Worm (Caenorhabditis elegans) whole organism, late embryonic: ENCODE measurements around the gene srh-15.

Experiments
- dmd-4 ChIP-seq: sonication (generic microtip); optimal IDR thresholded peaks from 2 replicates; lab custom pipeline; 2016; ENCODE audit warnings: borderline replicate concordance, missing genetic modification characterization, missing compliant biosample characterization
- elt-2 ChIP-seq: sonication (generic microtip); optimal IDR thresholded peaks from 2 replicates; lab custom pipeline; 2016; ENCODE audit warnings: missing genetic modification reagents, missing genetic modification characterization, missing compliant biosample characterization
- madf-2 ChIP-seq: sonication (generic microtip); optimal IDR thresholded peaks from 2 replicates; lab custom pipeline; 2017; ENCODE audit warnings: missing genetic modification characterization, missing compliant biosample characterization
- nfya-1 ChIP-seq: sonication (generic microtip); optimal IDR thresholded peaks from 2 replicates; lab custom pipeline; 2017; ENCODE audit warnings: missing genetic modification characterization, mild to moderate bottlenecking, missing compliant biosample characterization, antibody characterized with exemption, moderate library complexity
- nhr-11 ChIP-seq: fragments of 150-350 bp; optimal IDR thresholded peaks from 2 replicates; lab custom pipeline; 2014; ENCODE audit warnings: missing biosample characterization, missing genetic modification characterization
- pha-4 ChIP-seq: fragments of 150-350 bp; optimal IDR thresholded peaks from 2 replicates; lab custom pipeline; 2018; ENCODE audit warnings: missing biosample characterization, missing genetic modification reagents, missing genetic modification characterization
- pqm-1 ChIP-seq: sonication (generic microtip); optimal IDR thresholded peaks from 2 replicates; lab custom pipeline; 2016; ENCODE audit warnings: missing genetic modification characterization, missing compliant biosample characterization
- unc-3 ChIP-seq, 2 experiments: fragments of 200-800 bp in 1 of 2; sonication (Bioruptor generic) in 1 of 2; sonication (generic microtip) in 1 of 2; conservative IDR thresholded peaks in 1 of 2; optimal IDR thresholded peaks in 1 of 2; 2 replicates each; pipeline versions ENCODE4 v1.3.6 to Lab custom; 2016 to 2022; ENCODE audit warnings: missing compliant biosample characterization in 2 of 2, missing genetic modification characterization in 2 of 2, missing genetic modification reagents in 1 of 2

ce11 chrV:13308616-13309015, 12.2 kb upstream of the srh-15 start, which contains the start of gene C50B6.1:
- TF ChIP-seq pha-4 (tag; lab: Kevin White, UChicago), result no peak
- no peak for TF ChIP-seq elt-2
- TF ChIP-seq nfya-1 (tag; lab: Kevin White, UChicago), result no peak
- TF ChIP-seq madf-2 (tag; lab: Kevin White, UChicago), result no peak
- TF ChIP-seq unc-3 (GFP tag; conservative IDR thresholded peaks at IDR 0.05; lab: Robert Waterston, UW), result no peak
- no peak for TF ChIP-seq unc-3 (tag; optimal IDR thresholded peaks at IDR 0.05; lab: Kevin White, UChicago)
- TF ChIP-seq pqm-1 (tag; lab: Kevin White, UChicago), result no peak
- TF ChIP-seq nhr-11 (tag; lab: Kevin White, UChicago), result no peak
- TF ChIP-seq dmd-4 (tag; lab: Kevin White, UChicago), result no peak
